Fruit fly (Drosophila melanogaster) whole organism: Measurements from ENCODE around the gene sphe.

ENCODE experiments used
- CG8478 ChIP-seq: fragments of >200 bp; optimal IDR thresholded peaks from 2 replicates; lab custom pipeline; 2018; ENCODE audit warnings: inconsistent platforms
- Dll ChIP-seq: fragments of >200 bp; optimal IDR thresholded peaks from 2 replicates; lab custom pipeline; 2017
- psq ChIP-seq: fragments of >200 bp; optimal IDR thresholded peaks from 2 replicates; lab custom pipeline; 2017
- usp ChIP-seq: fragments of >200 bp; optimal IDR thresholded peaks from 2 replicates; lab custom pipeline; 2017; ENCODE audit warnings: missing biosample characterization, missing genetic modification characterization, mixed read lengths

DNA sequence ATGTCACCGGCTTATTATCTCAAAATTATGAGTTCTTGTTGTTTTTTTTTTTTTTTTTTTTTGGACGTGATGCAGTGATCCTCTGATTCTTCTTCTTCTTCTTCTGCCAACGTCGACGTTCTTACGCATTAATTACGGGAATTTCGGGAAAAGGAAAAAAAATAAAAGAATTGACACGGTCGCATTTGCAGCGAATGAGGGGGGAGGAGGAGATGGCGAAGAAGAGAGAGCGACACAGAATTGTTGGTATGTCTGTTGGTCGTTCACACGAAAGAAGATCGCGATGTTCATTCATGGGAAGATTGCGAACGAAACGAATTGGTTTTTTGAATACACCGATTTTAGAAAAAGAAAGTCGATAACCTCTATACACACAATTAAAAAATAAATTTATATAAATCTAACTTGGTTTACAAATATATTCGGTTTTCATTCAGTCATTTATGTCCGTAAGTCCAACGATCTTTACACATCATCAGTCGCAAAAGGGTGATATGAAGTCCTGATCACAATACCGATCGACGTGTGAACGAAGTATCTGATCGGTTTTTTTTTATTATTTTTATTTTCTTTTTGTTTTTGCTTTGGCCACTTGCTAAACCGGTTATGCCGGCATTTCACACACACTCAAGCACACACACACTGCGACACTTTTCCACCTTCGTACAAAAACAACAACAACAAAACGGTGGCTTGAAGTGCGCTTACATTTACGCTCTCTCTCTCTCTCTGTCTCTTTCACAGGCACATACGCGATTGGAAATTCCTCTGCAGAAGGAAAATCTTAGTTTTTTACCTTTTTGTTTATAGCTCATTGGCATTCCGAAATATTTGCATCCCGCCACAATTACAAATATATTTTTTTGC lies 49.2 kb upstream of the sphe start:
- no peak for TF ChIP-seq psq (lab: Kevin White, UChicago)
- TF ChIP-seq Dll (lab: Kevin White, UChicago) = no peak
- no peak for TF ChIP-seq CG8478 (lab: Kevin White, UChicago)
- no peak for TF ChIP-seq usp (GFP tag; lab: Kevin White, UChicago)
